Fruit fly (Drosophila melanogaster): Measurements from ENCODE around the gene stops.

- TF ChIP-seq insv (optimal IDR thresholded peaks at IDR 0.05) (no peak), psq (optimal IDR thresholded peaks at IDR 0.05) (no peak), Sin3A (optimal IDR thresholded peaks at IDR 0.05) (no peak), h (optimal IDR thresholded peaks at IDR 0.05) (no peak)
These were observed 25.7 kb upstream of the stops start for dm6 chr3R:31194627-31195026.
